Worm (Caenorhabditis elegans) whole organism, late embryonic: ENCODE results near the gene sshk-1.

ENCODE experiments used
- ceh-2 ChIP-seq: sonication (generic microtip); optimal IDR thresholded peaks from 2 replicates; lab custom pipeline; 2016; ENCODE audit warnings: missing genotype, missing genetic modification characterization, missing compliant biosample characterization
- dve-1 ChIP-seq: sonication (generic microtip); optimal IDR thresholded peaks from 2 replicates; lab custom pipeline; 2017; ENCODE audit warnings: antibody characterized with exemption, mild to moderate bottlenecking, missing genetic modification characterization, missing compliant biosample characterization
- ets-4 ChIP-seq: sonication (generic microtip); optimal IDR thresholded peaks from 2 replicates; lab custom pipeline; 2016; ENCODE audit warnings: missing genetic modification characterization, missing compliant biosample characterization
- nhr-232 ChIP-seq: sonication (generic microtip); optimal IDR thresholded peaks from 2 replicates; lab custom pipeline; 2016; ENCODE audit warnings: missing genetic modification characterization, missing compliant biosample characterization
- npax-4 ChIP-seq: sonication (generic microtip); optimal IDR thresholded peaks from 2 replicates; lab custom pipeline; 2016; ENCODE audit warnings: missing genetic modification characterization, missing compliant biosample characterization
- sox-4 ChIP-seq: sonication (generic microtip); optimal IDR thresholded peaks from 2 replicates; lab custom pipeline; 2017; ENCODE audit warnings: mild to moderate bottlenecking, missing genetic modification characterization, inconsistent platforms, missing compliant biosample characterization
- unc-42 ChIP-seq: sonication (generic microtip); optimal IDR thresholded peaks from 2 replicates; lab custom pipeline; 2016; ENCODE audit warnings: missing genotype, missing genetic modification characterization, missing compliant biosample characterization

DNA sequence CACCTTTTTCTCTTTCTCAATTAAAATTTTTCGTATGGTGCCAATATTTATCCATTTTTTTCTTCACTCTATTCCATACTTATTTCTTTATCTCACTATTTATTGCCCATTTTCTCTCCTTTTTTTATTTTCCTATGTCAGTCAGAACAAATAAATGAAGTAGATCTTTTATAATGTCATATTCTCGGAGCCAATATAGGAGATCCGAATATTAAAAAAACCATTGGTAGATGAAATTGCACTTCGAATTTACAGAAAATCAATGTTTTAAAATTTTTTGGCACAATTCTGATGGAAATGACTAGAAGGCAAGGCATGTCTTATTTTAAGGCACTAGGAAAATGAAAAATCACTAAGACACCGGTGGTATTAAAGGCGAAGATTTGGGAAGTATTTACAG, 25.3 kb upstream of the sshk-1 start:
- no peak for TF ChIP-seq dve-1
- no peak for TF ChIP-seq ets-4
- no peak for TF ChIP-seq sox-4 (tag; lab: Kevin White, UChicago)
- TF ChIP-seq unc-42 (tag; lab: Kevin White, UChicago), result no peak
- TF ChIP-seq nhr-232 (tag; lab: Kevin White, UChicago), result no peak
- no peak for TF ChIP-seq ceh-2 (tag; lab: Kevin White, UChicago)
- TF ChIP-seq npax-4, result no peak
